Worm (Caenorhabditis elegans): Measurements from ENCODE around the gene F58B4.5.

DNA sequence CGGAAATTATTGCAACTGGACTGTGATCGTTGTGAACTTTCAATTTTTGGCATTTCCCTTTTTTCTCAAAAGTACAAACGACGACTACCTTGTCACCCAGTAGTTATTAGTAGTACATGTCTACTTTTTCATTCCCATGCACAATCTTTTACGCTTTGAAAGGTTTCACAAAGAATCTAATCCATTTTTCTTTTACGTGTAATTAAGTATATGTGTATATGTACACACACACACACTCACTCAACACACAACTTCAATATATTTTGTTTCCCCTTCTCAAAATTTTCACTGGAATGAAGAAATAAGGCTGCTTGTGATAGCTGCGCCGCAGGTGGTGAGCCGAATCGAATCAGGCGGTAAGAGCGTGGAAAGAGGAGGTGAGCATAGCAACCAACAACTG is 7.8 kb upstream of the F58B4.5 start, which contains the start of gene F58B4.6:
- no peak for TF ChIP-seq snpc-4 (tag; optimal IDR thresholded peaks at IDR 0.05)
- TF ChIP-seq blmp-1 (tag; optimal IDR thresholded peaks at IDR 0.05): no peak
- no peak for TF ChIP-seq pha-4 (tag; optimal IDR thresholded peaks at IDR 0.05)
- TF ChIP-seq lin-32 (GFP tag; optimal IDR thresholded peaks at IDR 0.05): no peak
- TF ChIP-seq unc-39 (tag; optimal IDR thresholded peaks at IDR 0.05): no peak
- no peak for TF ChIP-seq nhr-237 (tag; optimal IDR thresholded peaks at IDR 0.05)
- no peak for TF ChIP-seq lin-13 (tag; optimal IDR thresholded peaks at IDR 0.05)
- TF ChIP-seq elt-3 (tag; optimal IDR thresholded peaks at IDR 0.05): no peak
- TF ChIP-seq nhr-2 (tag; optimal IDR thresholded peaks at IDR 0.05): no peak

Data from whole organism, mixed stage, embryonic.